Fruit fly (Drosophila melanogaster): ENCODE results near the gene mmd.
A peak's percentile ranks its signal among the peaks of the same experiment; 100 is the strongest.

dm6 chrX:15986654-15987053 is 13.7 kb upstream of the mmd start, which contains the start of gene ND-20:
- TF ChIP-seq cnc (optimal IDR thresholded peaks at IDR 0.05), result no peak
- TF ChIP-seq Hr96 (GFP tag; optimal IDR thresholded peaks at IDR 0.05), result no peak
- TF ChIP-seq bab1 (GFP tag; optimal IDR thresholded peaks at IDR 0.05), result peak; percentile 18

Measured in whole organism, adult.